Fruit fly (Drosophila melanogaster) ovary, adult (tissue): ENCODE results near the gene CG12099.

Source experiments
- CG17801 ChIP-seq: fragments of 200-800 bp; optimal IDR thresholded peaks from 2 replicates; lab custom pipeline; 2019; ENCODE audit warnings: missing biosample characterization, mild to moderate bottlenecking, missing genetic modification characterization, moderate library complexity; ENCODE audit not compliant: partially characterized antibody

CG12099 gene

DNA sequence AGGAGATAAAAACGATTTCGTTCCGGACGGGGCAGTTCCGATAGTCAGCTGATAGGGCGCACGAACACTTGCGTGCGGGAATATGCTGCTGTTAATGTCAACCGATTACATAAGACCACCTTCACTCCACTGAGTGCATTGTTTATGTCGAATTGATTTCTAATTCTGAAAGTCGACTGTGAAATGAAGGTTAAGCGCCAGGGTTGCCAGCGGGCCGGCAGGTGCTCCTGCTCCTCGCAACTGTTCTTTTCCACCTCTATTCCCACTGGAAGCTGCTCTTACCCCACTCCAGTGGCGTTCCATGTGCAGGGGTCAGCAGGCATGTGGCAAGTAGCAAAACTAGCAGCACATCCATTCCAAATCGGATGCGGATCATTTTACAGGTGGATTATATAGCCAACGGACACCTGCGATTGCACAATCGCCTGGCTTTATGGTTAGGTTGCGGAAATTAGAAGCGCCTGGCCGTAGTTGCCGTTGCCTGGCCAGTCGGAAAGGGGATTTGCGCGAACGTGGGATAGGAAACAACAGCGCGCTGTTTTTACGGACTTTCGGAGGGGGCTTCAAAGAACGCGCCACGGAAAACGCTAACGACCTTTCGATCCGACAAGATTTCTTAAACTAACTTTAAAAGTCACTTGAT, 41.5 kb downstream of the CG12099 start, which contains the start of gene cue:
Gene cue, minus strand, starts transcription at position 641 of the 643 bp plus-strand sequence.
- TF ChIP-seq CG17801 (GFP tag; lab: Kevin White, UChicago) = no peak

DNA sequence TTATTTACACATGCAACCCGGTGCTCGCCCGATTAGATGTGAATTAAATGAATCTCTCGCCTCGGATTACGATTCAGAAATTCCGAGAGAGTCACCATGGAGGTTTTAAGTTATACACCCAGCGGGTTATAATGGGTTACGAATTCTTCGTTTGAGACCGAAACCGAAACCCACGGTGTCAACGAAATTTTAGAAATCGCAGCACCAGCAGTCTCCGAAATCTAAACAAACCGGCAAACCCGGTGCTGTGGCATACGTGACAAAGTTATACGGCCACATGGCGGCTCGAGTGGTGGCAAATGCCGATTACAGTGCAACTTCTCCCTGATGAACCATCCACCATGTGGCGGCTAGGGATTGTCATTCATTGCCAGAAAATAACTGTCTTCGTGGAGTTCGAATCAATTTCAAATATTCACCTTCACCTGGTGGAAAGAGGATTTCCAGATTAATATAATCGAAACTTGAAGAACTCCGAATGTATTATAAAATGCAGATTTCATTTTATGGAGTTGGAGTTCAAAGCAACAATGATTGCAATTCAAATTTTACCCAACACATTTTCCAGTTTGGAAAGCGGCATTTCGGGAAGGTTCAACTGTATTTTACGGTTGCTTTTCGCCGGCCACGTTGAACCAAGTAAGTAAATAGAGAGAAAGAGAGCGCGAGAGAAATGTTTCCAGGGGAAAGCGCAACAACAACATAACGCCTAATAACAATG, 42.3 kb downstream of the CG12099 start:
- peak; percentile 84 for TF ChIP-seq CG17801 (GFP tag; lab: Kevin White, UChicago)
